Fruit fly (Drosophila melanogaster): ENCODE data around the gene Proc.

Gene Proc

dm6 chr2L:7887333-7887732, 16.1 kb upstream of the Proc start, which contains the start of gene CG7102:
CG7102 (minus strand) TSS chr2L:7887513.
- TF ChIP-seq prd (optimal IDR thresholded peaks at IDR 0.05) (no peak), prd (GFP tag; IDR thresholded peaks at IDR 0.05) (no peak), CG4404 (GFP tag; IDR thresholded peaks at IDR 0.05) (no peak), Trl (optimal IDR thresholded peaks at IDR 0.05) (peak; percentile 49 to 63), Trl (GFP tag; optimal IDR thresholded peaks at IDR 0.05) (no peak), pfk (GFP tag; optimal IDR thresholded peaks at IDR 0.05) (peak; percentile 28), nom (GFP tag; optimal IDR thresholded peaks at IDR 0.05) (peak; percentile 7), caup (GFP tag; optimal IDR thresholded peaks at IDR 0.05; ENCODE audit: severe bottlenecking) (no peak), HLH4C (GFP tag; IDR thresholded peaks at IDR 0.05; ENCODE audit: partially characterized antibody) (no peak), CG3163 (GFP tag; optimal IDR thresholded peaks at IDR 0.05) (peak; percentile 65), Jarid2 (GFP tag; optimal IDR thresholded peaks at IDR 0.05) (peak; percentile 14), tgo (GFP tag; IDR thresholded peaks at IDR 0.05) (no peak), Dref (GFP tag; IDR thresholded peaks at IDR 0.05) (no peak), insv (GFP tag; optimal IDR thresholded peaks at IDR 0.05) (no peak)

dm6 chr2L:7885952-7886351, 14.7 kb upstream of the Proc start:
- TF ChIP-seq CG1529 (GFP tag; optimal IDR thresholded peaks at IDR 0.05) (no peak), Sry-β (GFP tag; optimal IDR thresholded peaks at IDR 0.05) (no peak), CG17385 (GFP tag; optimal IDR thresholded peaks at IDR 0.05) (no peak), HLH3B (GFP tag; IDR thresholded peaks at IDR 0.05) (no peak), psq (GFP tag; optimal IDR thresholded peaks at IDR 0.05) (no peak), CG8281 (tag; optimal IDR thresholded peaks at IDR 0.05) (no peak), hbn (GFP tag; IDR thresholded peaks at IDR 0.05; ENCODE audit: partially characterized antibody) (peak; percentile 77), pnt (GFP tag; optimal IDR thresholded peaks at IDR 0.05) (no peak), bsh (GFP tag; optimal IDR thresholded peaks at IDR 0.05) (no peak), CG3726 (GFP tag; IDR thresholded peaks at IDR 0.05) (no peak), bbx (GFP tag; IDR thresholded peaks at IDR 0.05; ENCODE audit: partially characterized antibody) (peak; percentile 80), inv (GFP tag; IDR thresholded peaks at IDR 0.05; ENCODE audit: partially characterized antibody) (peak; percentile 62), ci (GFP tag; IDR thresholded peaks at IDR 0.05) (no peak), Lpt (GFP tag; optimal IDR thresholded peaks at IDR 0.05) (no peak), kah (GFP tag; optimal IDR thresholded peaks at IDR 0.05) (no peak), tll (GFP tag; optimal IDR thresholded peaks at IDR 0.05) (no peak), gem (tag; optimal IDR thresholded peaks at IDR 0.05) (no peak), CG11696 (GFP tag; IDR thresholded peaks at IDR 0.05) (no peak), bigmax (GFP tag; optimal IDR thresholded peaks at IDR 0.05) (no peak), CG3995 (GFP tag; optimal IDR thresholded peaks at IDR 0.05) (peak; percentile 63), CG1603 (tag; optimal IDR thresholded peaks at IDR 0.05) (peak; percentile 18), danr (GFP tag; IDR thresholded peaks at IDR 0.05) (no peak), Fer2 (tag; optimal IDR thresholded peaks at IDR 0.05) (no peak), BEAF-32 (GFP tag; optimal IDR thresholded peaks at IDR 0.05) (peak; percentile 71), MBD-R2 (GFP tag; IDR thresholded peaks at IDR 0.05) (no peak), gfzf (GFP tag; optimal IDR thresholded peaks at IDR 0.05) (peak; percentile 18), exex (tag; optimal IDR thresholded peaks at IDR 0.05) (no peak), gsb (GFP tag; IDR thresholded peaks at IDR 0.05) (no peak), Dp (GFP tag; optimal IDR thresholded peaks at IDR 0.05) (peak; percentile 71), sisA (GFP tag; IDR thresholded peaks at IDR 0.05) (no peak), CG16813 (GFP tag; IDR thresholded peaks at IDR 0.05; ENCODE audit: partially characterized antibody) (peak; percentile 69), CG12659 (GFP tag; optimal IDR thresholded peaks at IDR 0.05) (no peak), Hr39 (optimal IDR thresholded peaks at IDR 0.05) (no peak), CG2202 (tag; optimal IDR thresholded peaks at IDR 0.05) (no peak), pzg (GFP tag; optimal IDR thresholded peaks at IDR 0.05) (peak; percentile 46), vvl (GFP tag; IDR thresholded peaks at IDR 0.05) (no peak), caup (GFP tag; optimal IDR thresholded peaks at IDR 0.05; ENCODE audit: severe bottlenecking) (no peak)

Measured in whole organism, embryonic.